Fruit fly (Drosophila melanogaster): ENCODE measurements around the gene frc.

frc gene

dm6 chr3L:17430957-17431585 lies 1.9 kb downstream of the frc start (continued):
- TF ChIP-seq CG6689 (GFP tag; IDR thresholded peaks at IDR 0.05) (no peak), Fer3 (tag; optimal IDR thresholded peaks at IDR 0.05) (peak; percentile 26), stwl (tag; optimal IDR thresholded peaks at IDR 0.05) (no peak), ap (GFP tag; IDR thresholded peaks at IDR 0.05) (no peak), Nf-YC (tag; optimal IDR thresholded peaks at IDR 0.05) (no peak), Bdp1 (GFP tag; optimal IDR thresholded peaks at IDR 0.05) (no peak), CG8359 (GFP tag; optimal IDR thresholded peaks at IDR 0.05; ENCODE audit: borderline replicate concordance) (no peak), ara (GFP tag; IDR thresholded peaks at IDR 0.05) (no peak), Atf6 (GFP tag; IDR thresholded peaks at IDR 0.05) (no peak), wdn (GFP tag; IDR thresholded peaks at IDR 0.05) (no peak), CG12299 (tag; optimal IDR thresholded peaks at IDR 0.05) (no peak), en (GFP tag; optimal IDR thresholded peaks at IDR 0.05) (no peak), CG1529 (GFP tag; optimal IDR thresholded peaks at IDR 0.05) (no peak), CG4820 (GFP tag; optimal IDR thresholded peaks at IDR 0.05) (no peak), sens (GFP tag) (peak; percentile 79), fd96Cb (tag; optimal IDR thresholded peaks at IDR 0.05) (no peak), Vsx1 (GFP tag; optimal IDR thresholded peaks at IDR 0.05) (peak; percentile 7), Meics (GFP tag; optimal IDR thresholded peaks at IDR 0.05) (peak; percentile 20), Poxn (GFP tag; IDR thresholded peaks at IDR 0.05) (no peak), phol (tag; optimal IDR thresholded peaks at IDR 0.05) (peak; percentile 5), Med (GFP tag) (peak; percentile 69), CG10959 (GFP tag; IDR thresholded peaks at IDR 0.05) (no peak), Six4 (GFP tag; optimal IDR thresholded peaks at IDR 0.05) (no peak), Neu2 (GFP tag; optimal IDR thresholded peaks at IDR 0.05; ENCODE audit: borderline replicate concordance) (no peak), CG9609 (GFP tag; optimal IDR thresholded peaks at IDR 0.05) (no peak), D19A (tag; optimal IDR thresholded peaks at IDR 0.05) (peak; percentile 65), CG17829 (tag; optimal IDR thresholded peaks at IDR 0.05) (no peak), Antp (GFP tag; optimal IDR thresholded peaks at IDR 0.05) (no peak), CG6654 (GFP tag; optimal IDR thresholded peaks at IDR 0.05) (no peak), Doc3 (GFP tag; IDR thresholded peaks at IDR 0.05; ENCODE audit: partially characterized antibody) (no peak), CG17361 (GFP tag; IDR thresholded peaks at IDR 0.05) (no peak), CG32767 (GFP tag; IDR thresholded peaks at IDR 0.05) (no peak), CG3847 (GFP tag; IDR thresholded peaks at IDR 0.05) (no peak), CG6683 (GFP tag; optimal IDR thresholded peaks at IDR 0.05) (no peak), Dref (GFP tag; IDR thresholded peaks at IDR 0.05) (no peak), Elba2 (GFP tag; optimal IDR thresholded peaks at IDR 0.05) (no peak), pros (GFP tag; optimal IDR thresholded peaks at IDR 0.05) (no peak), disco-r (GFP tag; optimal IDR thresholded peaks at IDR 0.05) (no peak), gem (tag; optimal IDR thresholded peaks at IDR 0.05) (peak; percentile 34), Sox100B (GFP tag; optimal IDR thresholded peaks at IDR 0.05) (no peak), CG11085 (GFP tag; IDR thresholded peaks at IDR 0.05) (no peak), CG3726 (GFP tag; IDR thresholded peaks at IDR 0.05) (no peak), zf30C (GFP tag; optimal IDR thresholded peaks at IDR 0.05) (no peak), bab2 (GFP tag; optimal IDR thresholded peaks at IDR 0.05) (peak; percentile 11), pho (GFP tag; optimal IDR thresholded peaks at IDR 0.05) (peak; percentile 3), CG6813 (GFP tag; optimal IDR thresholded peaks at IDR 0.05) (no peak), kay (GFP tag; optimal IDR thresholded peaks at IDR 0.05) (no peak), Gug (GFP tag; IDR thresholded peaks at IDR 0.05) (no peak), ERR (GFP tag; optimal IDR thresholded peaks at IDR 0.05) (no peak), bsh (GFP tag; optimal IDR thresholded peaks at IDR 0.05) (no peak), vnd (GFP tag; IDR thresholded peaks at IDR 0.05; ENCODE audit: partially characterized antibody) (no peak)
